Worm (Caenorhabditis elegans): ENCODE results near the gene tut-2.

DNA sequence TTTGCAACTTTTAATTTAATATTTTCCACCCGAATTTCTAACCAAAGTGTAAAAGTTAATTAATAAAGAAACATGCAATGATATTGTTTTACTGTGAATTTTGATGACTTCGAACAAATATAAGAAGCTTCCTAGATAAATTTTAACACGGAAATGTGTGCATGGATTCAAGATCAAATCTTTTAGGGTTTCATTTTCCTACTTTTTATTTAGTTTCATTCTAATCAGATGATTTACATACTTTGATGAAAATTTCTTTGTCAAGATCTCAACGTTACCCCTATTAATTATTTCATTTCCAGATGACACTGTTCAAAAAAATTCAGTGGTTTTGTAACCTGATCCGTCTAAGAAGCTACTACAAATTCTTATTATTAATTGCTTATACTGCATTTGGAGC, 9.2 kb downstream of the tut-2 start, which contains the start of gene twk-12:
- no peak for TF ChIP-seq ztf-23 (GFP tag; IDR thresholded peaks at IDR 0.05)
- TF ChIP-seq T22C8.4 (GFP tag; IDR thresholded peaks at IDR 0.05) = no peak
- TF ChIP-seq flt-1 (GFP tag; IDR thresholded peaks at IDR 0.05) = no peak
- TF ChIP-seq tab-1 (GFP tag; IDR thresholded peaks at IDR 0.05) = no peak
- TF ChIP-seq med-1 (GFP tag; optimal IDR thresholded peaks at IDR 0.05; ENCODE audit: insufficient read depth) = no peak
- no peak for TF ChIP-seq klf-2 (GFP tag; conservative IDR thresholded peaks at IDR 0.05)
- no peak for TF ChIP-seq ztf-29 (GFP tag; IDR thresholded peaks at IDR 0.05)

All from whole organism, midembryonic.